Worm (Caenorhabditis elegans) whole organism, L1 larva: ENCODE data around the gene F44G4.6.
A peak's percentile ranks its signal among the peaks of the same experiment; 100 is the strongest.

Experiments
- efl-1 ChIP-seq, 4 experiments: fragments of 150-350 bp; optimal IDR thresholded peaks in 3 of 4; peaks in 1 of 4; 1 replicate in 1 of 4; 2 replicates in 3 of 4; lab custom pipeline; 2014; ENCODE audit warnings: missing biosample characterization in 2 of 4, missing genetic modification characterization in 2 of 4, missing genetic modification reagents in 2 of 4
- jun-1 ChIP-seq: fragments of 150-350 bp; optimal IDR thresholded peaks from 2 replicates; lab custom pipeline; 2014; ENCODE audit warnings: missing biosample characterization, missing genetic modification reagents, missing genetic modification characterization
- lin-13 ChIP-seq: fragments of 150-350 bp; optimal IDR thresholded peaks from 2 replicates; lab custom pipeline; 2014; ENCODE audit warnings: missing biosample characterization, missing genetic modification reagents, missing genetic modification characterization
- lin-39 ChIP-seq: fragments of 150-350 bp; optimal IDR thresholded peaks from 2 replicates; lab custom pipeline; 2014; ENCODE audit warnings: missing biosample characterization, missing genetic modification reagents, missing genetic modification characterization
- mdl-1 ChIP-seq, 2 experiments: fragments of 150-350 bp; optimal IDR thresholded peaks; 2 replicates each; lab custom pipeline; 2014 to 2017; ENCODE audit warnings: missing biosample characterization in 2 of 2, missing genetic modification characterization in 2 of 2, inconsistent platforms in 1 of 2
- pax-3 ChIP-seq: fragments of 200-800 bp; sonication (Bioruptor generic); optimal IDR thresholded peaks from 2 replicates; lab custom pipeline; 2018; ENCODE audit warnings: mild to moderate bottlenecking, missing genetic modification characterization, moderate library complexity, missing compliant biosample characterization
- tbx-2 ChIP-seq: sonication (generic microtip); optimal IDR thresholded peaks from 2 replicates; lab custom pipeline; 2016; ENCODE audit warnings: missing genetic modification characterization, missing compliant biosample characterization
- tlp-1 ChIP-seq: fragments of 150-350 bp; optimal IDR thresholded peaks from 2 replicates; lab custom pipeline; 2014; ENCODE audit warnings: missing biosample characterization, missing genetic modification characterization
- unc-130 ChIP-seq: fragments of 150-350 bp; optimal IDR thresholded peaks from 2 replicates; lab custom pipeline; 2017; ENCODE audit warnings: missing biosample characterization, missing genetic modification characterization, inconsistent platforms
- unc-62 ChIP-seq: fragments of 150-350 bp; optimal IDR thresholded peaks from 2 replicates; lab custom pipeline; 2014; ENCODE audit warnings: missing biosample characterization, missing genetic modification reagents, missing genetic modification characterization
- unc-86 ChIP-seq: sonication (generic microtip); optimal IDR thresholded peaks from 2 replicates; lab custom pipeline; 2016; ENCODE audit warnings: missing genetic modification characterization, missing compliant biosample characterization

DNA sequence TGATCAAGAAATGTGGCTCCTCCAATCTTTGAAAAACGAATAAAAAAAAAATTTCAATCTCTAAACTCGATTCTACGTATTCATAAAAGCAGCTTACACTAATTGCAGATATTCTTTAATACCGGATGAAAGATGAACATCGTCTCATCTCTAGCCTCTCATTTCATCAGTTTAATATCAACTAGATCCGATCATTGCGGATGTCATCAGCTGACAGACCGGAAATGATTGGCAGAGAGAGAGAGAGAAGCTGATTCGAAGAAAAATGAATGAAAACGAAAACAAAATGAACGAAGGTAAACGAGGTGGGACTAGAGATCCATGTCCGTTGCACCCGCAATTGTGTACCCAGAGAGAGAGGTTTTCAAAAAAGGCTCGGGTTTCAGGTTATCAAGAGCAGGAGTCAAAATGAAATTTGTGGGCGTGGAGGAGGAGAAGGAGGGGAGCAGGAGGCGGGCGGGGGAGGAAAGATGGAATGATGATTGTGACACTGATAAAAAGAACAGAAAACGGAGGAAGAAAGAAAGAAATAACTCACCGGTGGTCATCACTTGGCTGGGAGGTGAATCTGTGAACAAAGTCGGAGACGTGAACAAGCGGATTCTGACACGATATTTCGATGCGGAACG, 13.4 kb upstream of the F44G4.6 start:
- no peak for TF ChIP-seq unc-62 (GFP tag; lab: Kevin White, UChicago)
- TF ChIP-seq tbx-2 (tag; lab: Kevin White, UChicago): no peak
- no peak for TF ChIP-seq mdl-1 (tag; optimal IDR thresholded peaks at IDR 0.05; lab: Kevin White, UChicago)
- TF ChIP-seq tlp-1 (tag; lab: Kevin White, UChicago): no peak
- no peak for TF ChIP-seq unc-130 (tag; lab: Kevin White, UChicago)
- TF ChIP-seq lin-39: no peak
- no peak for TF ChIP-seq efl-1 (optimal IDR thresholded peaks at IDR 0.05; lab: Kevin White, UChicago)
- peak in 1 of 2 experiments; percentile 37 for TF ChIP-seq efl-1 (GFP tag; optimal IDR thresholded peaks at IDR 0.05 in 1 of 2; lab: Kevin White, UChicago)
- no peak for TF ChIP-seq pax-3 (tag; lab: Kevin White, UChicago)
- no peak for TF ChIP-seq lin-13 (GFP tag; lab: Kevin White, UChicago)
- no peak for TF ChIP-seq unc-86 (tag; lab: Kevin White, UChicago)
- TF ChIP-seq jun-1: no peak
